Fruit fly (Drosophila melanogaster) whole organism, embryonic: ENCODE data around the gene fw.

Experiments used
- CG15514 ChIP-seq: fragments of 200-800 bp; sonication (Bioruptor generic); optimal IDR thresholded peaks from 3 replicates; lab custom pipeline; 2017; ENCODE audit warnings: missing biosample characterization, missing genetic modification characterization, mild to moderate bottlenecking, moderate library complexity, missing genetic modification reagents
- CG17802 ChIP-seq: fragments of 200-800 bp; sonication (Bioruptor generic); optimal IDR thresholded peaks from 2 replicates; lab custom pipeline; 2018; ENCODE audit warnings: missing biosample characterization, mild to moderate bottlenecking, missing genetic modification characterization, moderate library complexity
- CG2116 ChIP-seq: fragments of 200-800 bp; sonication (Bioruptor generic); optimal IDR thresholded peaks from 3 replicates; lab custom pipeline; 2018; ENCODE audit warnings: missing biosample characterization, mild to moderate bottlenecking, missing genetic modification characterization
- CG31224 ChIP-seq: fragments of 200-800 bp; sonication (Bioruptor generic); IDR thresholded peaks from 2 replicates; pipeline ENCODE4 v1.3.6; 2022; ENCODE audit warnings: missing biosample characterization, missing genetic modification characterization
- CG4424 ChIP-seq: fragments of 200-800 bp; sonication (Bioruptor generic); optimal IDR thresholded peaks from 3 replicates; lab custom pipeline; 2016; ENCODE audit warnings: missing biosample characterization, missing genetic modification characterization
- ERR ChIP-seq: fragments of 200-800 bp; sonication (Bioruptor generic); optimal IDR thresholded peaks from 2 replicates; lab custom pipeline; 2016; ENCODE audit warnings: missing biosample characterization, missing genetic modification characterization
- GATAe ChIP-seq: fragments of 200-800 bp; sonication (Bioruptor generic); conservative IDR thresholded peaks from 2 replicates; pipeline ENCODE4 v1.3.6; 2022; ENCODE audit warnings: missing biosample characterization, missing genetic modification characterization
- HLH54F ChIP-seq: fragments of 200-800 bp; sonication (Bioruptor generic); optimal IDR thresholded peaks from 3 replicates; lab custom pipeline; 2016; ENCODE audit warnings: missing biosample characterization, missing genetic modification characterization
- HmgD ChIP-seq: fragments of 200-800 bp; sonication (Bioruptor generic); optimal IDR thresholded peaks from 3 replicates; lab custom pipeline; 2016; ENCODE audit warnings: missing biosample characterization, missing genetic modification characterization
- Lpt ChIP-seq: fragments of >200 bp; optimal IDR thresholded peaks from 2 replicates; lab custom pipeline; 2018; ENCODE audit warnings: missing biosample characterization, missing genetic modification characterization
- da ChIP-seq: fragments of 200-800 bp; sonication (Bioruptor generic); optimal IDR thresholded peaks from 2 replicates; lab custom pipeline; 2016; ENCODE audit warnings: missing biosample characterization, missing genetic modification characterization
- nerfin-2 ChIP-seq: fragments of 200-800 bp; sonication (Bioruptor generic); IDR thresholded peaks from 2 replicates; pipeline ENCODE4 v1.3.6; 2022; ENCODE audit warnings: missing biosample characterization, missing genetic modification characterization; ENCODE audit not compliant: partially characterized antibody

DNA sequence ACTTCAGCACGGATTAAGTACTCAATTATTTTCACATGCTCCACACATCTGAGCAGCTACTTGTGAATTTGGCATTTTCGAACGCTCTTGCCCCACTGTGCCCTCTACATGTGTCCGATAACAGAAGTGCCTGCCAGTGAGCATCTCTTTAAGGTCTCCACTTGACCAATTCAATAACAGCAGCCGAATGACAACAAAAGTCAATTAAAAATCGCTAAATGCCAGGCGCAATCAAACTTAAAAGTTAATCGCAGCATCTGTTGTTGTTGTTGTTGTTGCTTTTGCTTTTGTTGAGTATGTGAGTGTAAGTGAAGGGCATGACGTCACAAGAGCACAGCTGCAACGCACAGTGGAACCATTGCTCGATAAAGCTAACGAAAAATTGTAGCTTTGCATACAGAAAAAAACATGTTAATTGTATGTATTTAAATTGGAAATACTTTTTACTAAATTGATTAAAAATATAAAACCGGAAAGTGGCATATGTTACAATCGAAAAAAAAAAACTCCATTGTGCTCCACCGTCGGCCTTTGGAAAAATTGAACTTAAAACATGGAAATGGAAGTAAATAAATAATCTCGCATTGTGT lies 11.2 kb upstream of the fw start:
- TF ChIP-seq Lpt (GFP tag; lab: Kevin White, UChicago) = no peak
- TF ChIP-seq CG31224 (GFP tag; lab: Robert Waterston, UW) = no peak
- no peak for TF ChIP-seq GATAe (GFP tag; lab: Robert Waterston, UW)
- no peak for TF ChIP-seq CG2116
- no peak for TF ChIP-seq nerfin-2
- TF ChIP-seq da (GFP tag; lab: Kevin White, UChicago) = no peak
- TF ChIP-seq HLH54F (GFP tag; lab: Kevin White, UChicago) = peak; percentile 18
- TF ChIP-seq CG15514 (GFP tag; lab: Kevin White, UChicago) = no peak
- peak; percentile 9 for TF ChIP-seq ERR (GFP tag; lab: Kevin White, UChicago)
- TF ChIP-seq CG17802 = no peak
- peak; percentile 21 for TF ChIP-seq CG4424 (GFP tag; lab: Kevin White, UChicago)
- TF ChIP-seq HmgD (GFP tag; lab: Kevin White, UChicago) = no peak
